Fruit fly (Drosophila melanogaster) whole organism, embryonic: ENCODE data around the gene hry.

ENCODE experiments used
- Bteb2 ChIP-seq: fragments of 200-800 bp; sonication (Bioruptor generic); optimal IDR thresholded peaks from 2 replicates; lab custom pipeline; 2016; ENCODE audit warnings: missing biosample characterization, missing genetic modification characterization
- CG13894 ChIP-seq: fragments of 200-800 bp; sonication (Bioruptor generic); optimal IDR thresholded peaks from 3 replicates; lab custom pipeline; 2018; ENCODE audit warnings: missing biosample characterization, mild to moderate bottlenecking, missing genetic modification characterization, moderate library complexity
- CG14710 ChIP-seq: fragments of 200-800 bp; sonication (Bioruptor generic); optimal IDR thresholded peaks from 3 replicates; lab custom pipeline; 2019; ENCODE audit warnings: missing biosample characterization, mild to moderate bottlenecking, missing genetic modification characterization, moderate library complexity
- CG1603 ChIP-seq: fragments of 200-800 bp; sonication (Bioruptor generic); optimal IDR thresholded peaks from 2 replicates; lab custom pipeline; 2019; ENCODE audit warnings: missing biosample characterization, mild to moderate bottlenecking, missing genetic modification characterization, moderate library complexity
- CG17361 ChIP-seq: fragments of 200-800 bp; sonication (Bioruptor generic); IDR thresholded peaks from 3 replicates; pipeline ENCODE4 v1.3.6; 2022; ENCODE audit warnings: missing biosample characterization, missing genetic modification characterization
- CG17568 ChIP-seq: fragments of 200-800 bp; sonication (Bioruptor generic); optimal IDR thresholded peaks from 2 replicates; lab custom pipeline; 2018; ENCODE audit warnings: missing biosample characterization, mild to moderate bottlenecking, missing genetic modification characterization, moderate library complexity
- CG18599 ChIP-seq: fragments of 200-800 bp; sonication (Bioruptor generic); optimal IDR thresholded peaks from 3 replicates; lab custom pipeline; 2017; ENCODE audit warnings: missing biosample characterization, missing genetic modification characterization, mild to moderate bottlenecking, moderate library complexity, missing genetic modification reagents
- CG2712 ChIP-seq: fragments of 200-800 bp; optimal IDR thresholded peaks from 3 replicates; lab custom pipeline; 2019; ENCODE audit warnings: missing biosample characterization, mild to moderate bottlenecking, missing genetic modification characterization, moderate library complexity
- CG30020 ChIP-seq: fragments of 200-800 bp; optimal IDR thresholded peaks from 2 replicates; lab custom pipeline; 2019; ENCODE audit warnings: missing biosample characterization, mild to moderate bottlenecking, missing genetic modification characterization, moderate library complexity
- CG30403 ChIP-seq: fragments of 200-800 bp; sonication (Bioruptor generic); optimal IDR thresholded peaks from 3 replicates; lab custom pipeline; 2016; ENCODE audit warnings: missing biosample characterization, missing genetic modification characterization
- CG32532 ChIP-seq: fragments of 200-800 bp; sonication (Bioruptor generic); IDR thresholded peaks from 2 replicates; pipeline ENCODE4 v1.3.6; 2022; ENCODE audit warnings: missing biosample characterization, missing genetic modification characterization
- CG4282 ChIP-seq: fragments of 200-800 bp; sonication (Bioruptor generic); optimal IDR thresholded peaks from 2 replicates; lab custom pipeline; 2016; ENCODE audit warnings: missing biosample characterization, missing genetic modification characterization
- CG4854 ChIP-seq: fragments of 200-800 bp; sonication (Bioruptor generic); optimal IDR thresholded peaks from 2 replicates; lab custom pipeline; 2016; ENCODE audit warnings: missing biosample characterization, missing genetic modification characterization, inconsistent platforms
- CG6272 ChIP-seq: fragments of 200-800 bp; sonication (Bioruptor generic); IDR thresholded peaks from 2 replicates; pipeline ENCODE4 v1.3.6; 2022; ENCODE audit warnings: missing biosample characterization, missing genetic modification characterization
- CG6813 ChIP-seq: fragments of 200-800 bp; sonication (Bioruptor generic); optimal IDR thresholded peaks from 2 replicates; lab custom pipeline; 2017; ENCODE audit warnings: missing biosample characterization, missing genetic modification characterization, mild to moderate bottlenecking, moderate library complexity, missing genetic modification reagents
- CG7987 ChIP-seq: fragments of 200-800 bp; sonication (Bioruptor generic); optimal IDR thresholded peaks from 2 replicates; lab custom pipeline; 2018; ENCODE audit warnings: missing biosample characterization, mild to moderate bottlenecking, missing genetic modification characterization, moderate library complexity
- Chrac-16 ChIP-seq: fragments of 200-800 bp; sonication (Bioruptor generic); optimal IDR thresholded peaks from 3 replicates; lab custom pipeline; 2016; ENCODE audit warnings: missing biosample characterization, missing genetic modification characterization
- CoRest ChIP-seq: fragments of 200-800 bp; sonication (Bioruptor generic); optimal IDR thresholded peaks from 3 replicates; lab custom pipeline; 2018; ENCODE audit warnings: missing biosample characterization, mild to moderate bottlenecking, missing genetic modification characterization, moderate library complexity
- Dad ChIP-seq: fragments of 200-800 bp; sonication (Bioruptor generic); optimal IDR thresholded peaks from 3 replicates; lab custom pipeline; 2016; ENCODE audit warnings: missing biosample characterization, missing genetic modification characterization
- Dbx ChIP-seq: fragments of 200-800 bp; sonication (Bioruptor generic); IDR thresholded peaks from 3 replicates; pipeline ENCODE4 v1.3.6; 2022; ENCODE audit warnings: missing biosample characterization, missing genetic modification characterization
- Dp ChIP-seq: fragments of 200-800 bp; sonication (Bioruptor generic); optimal IDR thresholded peaks from 2 replicates; lab custom pipeline; 2018; ENCODE audit warnings: missing biosample characterization, mild to moderate bottlenecking, missing genetic modification characterization, moderate library complexity
- Hmr ChIP-seq: fragments of 200-800 bp; sonication (Bioruptor generic); optimal IDR thresholded peaks from 3 replicates; lab custom pipeline; 2017; ENCODE audit warnings: mild to moderate bottlenecking, missing biosample characterization, missing genetic modification reagents, missing genetic modification characterization
- Hr78 ChIP-seq, 2 experiments: fragments of 200-800 bp in 1 of 2; fragments of >200 bp in 1 of 2; sonication (Bioruptor generic) in 1 of 2; optimal IDR thresholded peaks; 2 replicates each; lab custom pipeline; 2017 to 2019; ENCODE audit warnings: missing biosample characterization in 2 of 2, missing genetic modification characterization in 2 of 2, mild to moderate bottlenecking in 1 of 2, moderate library complexity in 1 of 2
- Hsf ChIP-seq: fragments of 200-800 bp; sonication (Bioruptor generic); optimal IDR thresholded peaks from 3 replicates; lab custom pipeline; 2016; ENCODE audit warnings: missing biosample characterization, missing genetic modification characterization
- Jarid2 ChIP-seq: fragments of 200-800 bp; sonication (Bioruptor generic); optimal IDR thresholded peaks from 3 replicates; lab custom pipeline; 2017; ENCODE audit warnings: mild to moderate bottlenecking, missing biosample characterization, missing genetic modification reagents, missing genetic modification characterization
- Oli ChIP-seq: fragments of 200-800 bp; sonication (Bioruptor generic); optimal IDR thresholded peaks from 2 replicates; lab custom pipeline; 2018; ENCODE audit warnings: missing biosample characterization, mild to moderate bottlenecking, missing genetic modification characterization, moderate library complexity
- Poxn ChIP-seq: fragments of 200-800 bp; sonication (Bioruptor generic); IDR thresholded peaks from 2 replicates; pipeline ENCODE4 v1.3.6; 2022; ENCODE audit warnings: missing biosample characterization, missing genetic modification characterization
- Sry-δ ChIP-seq: fragments of 200-800 bp; sonication (Bioruptor generic); optimal IDR thresholded peaks from 2 replicates; lab custom pipeline; 2016; ENCODE audit warnings: missing biosample characterization, missing genetic modification characterization
- Stat92E ChIP-seq, 3 experiments: fragments of >200 bp in 2 of 3; fragments of 200-800 bp in 1 of 3; sonication (Bioruptor generic) in 1 of 3; optimal IDR thresholded peaks; 2 replicates each; lab custom pipeline; 2017 to 2019; ENCODE audit warnings: missing biosample characterization in 3 of 3, missing genetic modification characterization in 3 of 3, mild to moderate bottlenecking in 1 of 3, moderate library complexity in 1 of 3
- Xrp1 ChIP-seq: fragments of 200-800 bp; sonication (Bioruptor generic); IDR thresholded peaks from 2 replicates; pipeline ENCODE4 v1.3.6; 2022; ENCODE audit warnings: missing biosample characterization, missing genetic modification characterization
- aop ChIP-seq: fragments of 200-800 bp; sonication (Bioruptor generic); IDR thresholded peaks from 2 replicates; pipeline ENCODE4 v1.3.6; 2022; ENCODE audit warnings: missing biosample characterization, missing genetic modification characterization
- caup ChIP-seq: fragments of 200-800 bp; sonication (Bioruptor generic); optimal IDR thresholded peaks from 3 replicates; lab custom pipeline; 2017; ENCODE audit warnings: missing biosample characterization, mild to moderate bottlenecking, missing genetic modification characterization, moderate library complexity; ENCODE audit not compliant: severe bottlenecking
- emc ChIP-seq: fragments of 200-800 bp; sonication (Bioruptor generic); optimal IDR thresholded peaks from 2 replicates; lab custom pipeline; 2016; ENCODE audit warnings: missing biosample characterization, missing genetic modification characterization
- ftz-f1 ChIP-seq: fragments of 200-800 bp; sonication (Bioruptor generic); optimal IDR thresholded peaks from 2 replicates; lab custom pipeline; 2016; ENCODE audit warnings: missing biosample characterization, missing genetic modification characterization
- gfzf ChIP-seq: fragments of 200-800 bp; sonication (Bioruptor generic); optimal IDR thresholded peaks from 2 replicates; lab custom pipeline; 2016; ENCODE audit warnings: missing biosample characterization, mild to moderate bottlenecking, missing genetic modification characterization, moderate library complexity
- ham ChIP-seq: fragments of 200-800 bp; sonication (Bioruptor generic); IDR thresholded peaks from 2 replicates; pipeline ENCODE4 v1.3.6; 2022; ENCODE audit warnings: missing biosample characterization, missing genetic modification characterization
- hkb ChIP-seq, 2 experiments: fragments of 200-800 bp in 1 of 2; fragments of >200 bp in 1 of 2; sonication (Bioruptor generic) in 1 of 2; IDR thresholded peaks in 1 of 2; optimal IDR thresholded peaks in 1 of 2; 2 replicates each; pipeline versions ENCODE4 v1.3.6 to Lab custom; 2017 to 2022; ENCODE audit warnings: missing biosample characterization in 1 of 2, missing genetic modification characterization in 1 of 2
- ken ChIP-seq: fragments of 200-800 bp; sonication (Bioruptor generic); IDR thresholded peaks from 3 replicates; pipeline ENCODE4 v1.3.6; 2022; ENCODE audit warnings: missing biosample characterization, missing genetic modification characterization
- lbe ChIP-seq: fragments of 200-800 bp; sonication (Bioruptor generic); optimal IDR thresholded peaks from 2 replicates; lab custom pipeline; 2016; ENCODE audit warnings: missing biosample characterization, mild to moderate bottlenecking, missing genetic modification characterization
- luna ChIP-seq: fragments of 200-800 bp; sonication (Bioruptor generic); optimal IDR thresholded peaks from 2 replicates; lab custom pipeline; 2016; ENCODE audit warnings: missing biosample characterization, missing genetic modification characterization
- nerfin-1 ChIP-seq: fragments of 200-800 bp; sonication (Bioruptor generic); optimal IDR thresholded peaks from 3 replicates; lab custom pipeline; 2019; ENCODE audit warnings: missing biosample characterization, mild to moderate bottlenecking, missing genetic modification characterization, moderate library complexity
- phol ChIP-seq: fragments of 200-800 bp; sonication (Bioruptor generic); optimal IDR thresholded peaks from 3 replicates; lab custom pipeline; 2018; ENCODE audit warnings: missing biosample characterization, mild to moderate bottlenecking, missing genetic modification characterization, moderate library complexity
- row ChIP-seq: fragments of 200-800 bp; sonication (Bioruptor generic); IDR thresholded peaks from 3 replicates; pipeline ENCODE4 v1.3.6; 2022; ENCODE audit warnings: missing biosample characterization, missing genetic modification characterization
- sim ChIP-seq: fragments of 200-800 bp; sonication (Bioruptor generic); IDR thresholded peaks from 2 replicates; pipeline ENCODE4 v1.3.6; 2022; ENCODE audit warnings: missing biosample characterization, missing genetic modification characterization
- ssp ChIP-seq: fragments of 200-800 bp; sonication (Bioruptor generic); IDR thresholded peaks from 2 replicates; pipeline ENCODE4 v1.3.6; 2022; ENCODE audit warnings: missing biosample characterization, missing genetic modification characterization
- tin ChIP-seq: fragments of 200-800 bp; sonication (Bioruptor generic); optimal IDR thresholded peaks from 3 replicates; lab custom pipeline; 2016; ENCODE audit warnings: missing biosample characterization, missing genetic modification characterization
- toy ChIP-seq: fragments of 200-800 bp; sonication (Bioruptor generic); IDR thresholded peaks from 2 replicates; pipeline ENCODE4 v1.3.6; 2022; ENCODE audit warnings: missing biosample characterization, missing genetic modification characterization
- ttk ChIP-seq: fragments of 200-800 bp; sonication (Bioruptor generic); IDR thresholded peaks from 2 replicates; pipeline ENCODE4 v2.1.2; 2022; ENCODE audit warnings: missing biosample characterization, missing genetic modification characterization
- vvl ChIP-seq: fragments of 200-800 bp; sonication (Bioruptor generic); IDR thresholded peaks from 2 replicates; pipeline ENCODE4 v1.3.6; 2022; ENCODE audit warnings: missing biosample characterization, missing genetic modification characterization
- z ChIP-seq: fragments of 200-800 bp; sonication (Bioruptor generic); IDR thresholded peaks from 3 replicates; pipeline ENCODE4 v1.3.6; 2022; ENCODE audit warnings: missing biosample characterization, missing genetic modification characterization

hry gene

dm6 chr3L:8688694-8689291 is 13.2 kb downstream of the hry start (continued):
- no peak for TF ChIP-seq ken (GFP tag; lab: Robert Waterston, UW)
- TF ChIP-seq Dbx (GFP tag; lab: Robert Waterston, UW): no peak
- TF ChIP-seq CG6813: no peak
- no peak for TF ChIP-seq nerfin-1 (tag; lab: Kevin White, UChicago)
- no peak for TF ChIP-seq hkb (optimal IDR thresholded peaks at IDR 0.05; lab: Kevin White, UChicago)
- no peak for TF ChIP-seq hkb (GFP tag; IDR thresholded peaks at IDR 0.05; lab: Robert Waterston, UW)
- TF ChIP-seq ftz-f1 (GFP tag; lab: Kevin White, UChicago): peak; percentile 75
- TF ChIP-seq row: 0 out of 3 replicates have a peak, but pooled peaks have one; percentile 15
- TF ChIP-seq luna: no peak
- TF ChIP-seq CG14710 (tag; lab: Kevin White, UChicago): no peak
- TF ChIP-seq CG4282 (GFP tag; lab: Kevin White, UChicago): no peak
- TF ChIP-seq Sry-δ (GFP tag; lab: Kevin White, UChicago): no peak
- peak; percentile 11 for TF ChIP-seq Hmr (GFP tag; lab: Kevin White, UChicago)
- no peak for TF ChIP-seq CG6272 (GFP tag; lab: Robert Waterston, UW)
- TF ChIP-seq CG4854 (GFP tag; lab: Kevin White, UChicago): no peak
- no peak for TF ChIP-seq Hr78 (GFP tag; optimal IDR thresholded peaks at IDR 0.05; lab: Kevin White, UChicago)
- TF ChIP-seq emc (GFP tag; lab: Kevin White, UChicago): no peak
- TF ChIP-seq Hsf: no peak
- TF ChIP-seq ssp (GFP tag; lab: Robert Waterston, UW): no peak
- no peak for TF ChIP-seq ttk (GFP tag; lab: Robert Waterston, UW)
- TF ChIP-seq Jarid2: no peak
- TF ChIP-seq Dad: no peak
- no peak for TF ChIP-seq CG7987 (GFP tag; lab: Kevin White, UChicago)
- no peak for TF ChIP-seq lbe (GFP tag; lab: Kevin White, UChicago)
- TF ChIP-seq Xrp1 (GFP tag; lab: Robert Waterston, UW): no peak
- TF ChIP-seq CG32532 (GFP tag; lab: Robert Waterston, UW): peak; percentile 5; the same call in 1 of the 2 replicates
- no peak for TF ChIP-seq Bteb2
- TF ChIP-seq toy (GFP tag; lab: Robert Waterston, UW): no peak
- no peak for TF ChIP-seq Oli (tag; lab: Kevin White, UChicago)
- TF ChIP-seq z (GFP tag; lab: Robert Waterston, UW): no peak
- TF ChIP-seq CG17361 (GFP tag; lab: Robert Waterston, UW): no peak
- TF ChIP-seq caup (GFP tag; lab: Kevin White, UChicago): peak; percentile 4
- peak; percentile 26 for TF ChIP-seq CG18599 (GFP tag; lab: Kevin White, UChicago)
- no peak for TF ChIP-seq aop (GFP tag; lab: Robert Waterston, UW)
- TF ChIP-seq Chrac-16 (GFP tag; lab: Kevin White, UChicago): no peak
- no peak for TF ChIP-seq sim
- no peak for TF ChIP-seq CG30020 (tag; lab: Kevin White, UChicago)
- no peak for TF ChIP-seq CG17568
- TF ChIP-seq CG2712 (tag; lab: Kevin White, UChicago): no peak
- peak; percentile 0 for TF ChIP-seq CG13894
- TF ChIP-seq Dp (GFP tag; lab: Kevin White, UChicago): no peak
- TF ChIP-seq vvl: peak; percentile 40; the same call in 1 of the 2 replicates
- no peak for TF ChIP-seq Poxn
- no peak for TF ChIP-seq CoRest (tag; lab: Kevin White, UChicago)
- no peak for TF ChIP-seq CG30403 (GFP tag; lab: Kevin White, UChicago)
- no peak for TF ChIP-seq CG1603 (tag; lab: Kevin White, UChicago)
- TF ChIP-seq Stat92E (GFP tag; optimal IDR thresholded peaks at IDR 0.05; lab: Kevin White, UChicago): no peak
- TF ChIP-seq ham (GFP tag; lab: Robert Waterston, UW): no peak
- no peak for TF ChIP-seq tin (GFP tag; lab: Kevin White, UChicago)
- no peak for TF ChIP-seq phol (tag; lab: Kevin White, UChicago)
- no peak for TF ChIP-seq gfzf (GFP tag; lab: Kevin White, UChicago)
